In genomic region chrX:5746864-5747861, dm6 we compare ENCODE assay signal across 2 fruit fly cellular contexts.
TF ChIP-seq lines count a peak whose summit lies in the region.

IntS6 (minus strand) TSS chrX:5747254.
Rtel1 (plus strand) TSS chrX:5747747.

TF ChIP-seq in whole organism, embryonic, 481 proteins besides CTCF, POLR2A, EP300 and RAD21 (continued from another document and continues in another):
- TF ChIP-seq Ssrp (tag; optimal IDR thresholded peaks at IDR 0.05; lab: Kevin White, UChicago) (peak; percentile 86), ERR (GFP tag; optimal IDR thresholded peaks at IDR 0.05; lab: Kevin White, UChicago) (peak; percentile 80), so (GFP tag; IDR thresholded peaks at IDR 0.05; lab: Robert Waterston, UW) (peak; percentile 89; the same call in 2 of the 3 replicates), HLH3B (GFP tag; IDR thresholded peaks at IDR 0.05; lab: Robert Waterston, UW) (peak; percentile 81), CG4282 (GFP tag; optimal IDR thresholded peaks at IDR 0.05; lab: Kevin White, UChicago) (peak; percentile 69), az2 (GFP tag; optimal IDR thresholded peaks at IDR 0.05; lab: Kevin White, UChicago) (peak; percentile 87), eyg (GFP tag; optimal IDR thresholded peaks at IDR 0.05; lab: Kevin White, UChicago) (peak; percentile 77), CG7963 (GFP tag; IDR thresholded peaks at IDR 0.05; lab: Robert Waterston, UW; ENCODE audit: partially characterized antibody) (peak; percentile 41; the same call in 1 of the 3 replicates), dimm (GFP tag; IDR thresholded peaks at IDR 0.05; lab: Robert Waterston, UW) (peak; percentile 21; the same call in 1 of the 2 replicates), wdn (GFP tag; IDR thresholded peaks at IDR 0.05; lab: Robert Waterston, UW) (peak; percentile 84), CG10147 (GFP tag; optimal IDR thresholded peaks at IDR 0.05; lab: Kevin White, UChicago) (peak; percentile 87), CG12391 (tag; optimal IDR thresholded peaks at IDR 0.05; lab: Kevin White, UChicago) (peak; percentile 88), CG9876 (GFP tag; optimal IDR thresholded peaks at IDR 0.05; lab: Kevin White, UChicago) (peak; percentile 82), zfh1 (GFP tag; IDR thresholded peaks at IDR 0.05; lab: Robert Waterston, UW) (peak; percentile 82), cg (GFP tag; optimal IDR thresholded peaks at IDR 0.05; lab: Kevin White, UChicago) (peak; percentile 98), Dbx (GFP tag; IDR thresholded peaks at IDR 0.05; lab: Robert Waterston, UW) (peak; percentile 84), CG12071 (GFP tag; optimal IDR thresholded peaks at IDR 0.05; lab: Kevin White, UChicago) (peak; percentile 88), en (GFP tag; optimal IDR thresholded peaks at IDR 0.05; lab: Kevin White, UChicago) (peak; percentile 74), CG14441 (GFP tag; IDR thresholded peaks at IDR 0.05; lab: Robert Waterston, UW) (peak; percentile 89), caup (GFP tag; optimal IDR thresholded peaks at IDR 0.05; lab: Kevin White, UChicago; ENCODE audit: severe bottlenecking) (peak; percentile 88), CG32532 (GFP tag; IDR thresholded peaks at IDR 0.05; lab: Robert Waterston, UW) (peak; percentile 93), Hsf (GFP tag; optimal IDR thresholded peaks at IDR 0.05; lab: Kevin White, UChicago) (peak; percentile 93), CG10979 (tag; optimal IDR thresholded peaks at IDR 0.05; lab: Kevin White, UChicago) (peak; percentile 80), CG6654 (GFP tag; optimal IDR thresholded peaks at IDR 0.05; lab: Kevin White, UChicago) (peak; percentile 71), twi (tag; optimal IDR thresholded peaks at IDR 0.05; lab: Kevin White, UChicago) (peak; percentile 83), CG9797 (GFP tag; optimal IDR thresholded peaks at IDR 0.05; lab: Kevin White, UChicago) (peak; percentile 84), CG14710 (tag; optimal IDR thresholded peaks at IDR 0.05; lab: Kevin White, UChicago) (peak; percentile 85), Hr78 (GFP tag; optimal IDR thresholded peaks at IDR 0.05; lab: Kevin White, UChicago) (peak in 1 of 2 experiments; percentile 59), hkb (optimal IDR thresholded peaks at IDR 0.05; lab: Kevin White, UChicago) (no peak), hkb (GFP tag; IDR thresholded peaks at IDR 0.05; lab: Robert Waterston, UW) (peak; percentile 88), p53 (GFP tag; optimal IDR thresholded peaks at IDR 0.05; lab: Kevin White, UChicago) (peak; percentile 70), unpg (GFP tag; optimal IDR thresholded peaks at IDR 0.05; lab: Kevin White, UChicago) (peak; percentile 93), lilli (GFP tag; optimal IDR thresholded peaks at IDR 0.05; lab: Kevin White, UChicago) (peak; percentile 96), CG34224 (GFP tag; IDR thresholded peaks at IDR 0.05; lab: Robert Waterston, UW; ENCODE audit: partially characterized antibody) (no peak), hbn (GFP tag; IDR thresholded peaks at IDR 0.05; lab: Robert Waterston, UW; ENCODE audit: partially characterized antibody) (no peak), CG16779 (GFP tag; IDR thresholded peaks at IDR 0.05; lab: Robert Waterston, UW) (peak; percentile 81), CG7556 (GFP tag; optimal IDR thresholded peaks at IDR 0.05; lab: Kevin White, UChicago) (peak; percentile 86), Sox102F (GFP tag; optimal IDR thresholded peaks at IDR 0.05; lab: Kevin White, UChicago) (peak; percentile 84), CG7928 (GFP tag; optimal IDR thresholded peaks at IDR 0.05; lab: Kevin White, UChicago) (peak; percentile 35), knrl (GFP tag; IDR thresholded peaks at IDR 0.05; lab: Robert Waterston, UW; ENCODE audit: partially characterized antibody) (no peak; the same call in 2 of the 3 replicates), scrt (GFP tag; optimal IDR thresholded peaks at IDR 0.05; lab: Kevin White, UChicago) (peak; percentile 75), CG3847 (GFP tag; IDR thresholded peaks at IDR 0.05; lab: Robert Waterston, UW) (peak; percentile 89), Abd-B (GFP tag; optimal IDR thresholded peaks at IDR 0.05; lab: Kevin White, UChicago) (peak; percentile 91), dati (GFP tag; IDR thresholded peaks at IDR 0.05; lab: Robert Waterston, UW) (peak; percentile 77), CG10274 (GFP tag; optimal IDR thresholded peaks at IDR 0.05; lab: Kevin White, UChicago) (peak; percentile 70), gsb (GFP tag; IDR thresholded peaks at IDR 0.05; lab: Robert Waterston, UW) (peak; percentile 75), Ets97D (GFP tag; optimal IDR thresholded peaks at IDR 0.05; lab: Kevin White, UChicago) (peak; percentile 73), CG2116 (GFP tag; optimal IDR thresholded peaks at IDR 0.05; lab: Kevin White, UChicago) (peak; percentile 52), CG14965 (GFP tag; optimal IDR thresholded peaks at IDR 0.05; lab: Kevin White, UChicago; ENCODE audit: borderline replicate concordance) (peak; percentile 3), pnt (GFP tag; optimal IDR thresholded peaks at IDR 0.05; lab: Kevin White, UChicago) (peak; percentile 92), Neu2 (GFP tag; optimal IDR thresholded peaks at IDR 0.05; lab: Kevin White, UChicago; ENCODE audit: borderline replicate concordance) (no peak), Pdp1 (GFP tag; optimal IDR thresholded peaks at IDR 0.05; lab: Kevin White, UChicago) (peak; percentile 85 to 95), psq (GFP tag; optimal IDR thresholded peaks at IDR 0.05; lab: Kevin White, UChicago) (peak; percentile 54), trem (tag; optimal IDR thresholded peaks at IDR 0.05; lab: Kevin White, UChicago) (peak; percentile 62), CG10462 (GFP tag; optimal IDR thresholded peaks at IDR 0.05; lab: Kevin White, UChicago) (peak; percentile 67), CG8359 (GFP tag; optimal IDR thresholded peaks at IDR 0.05; lab: Kevin White, UChicago; ENCODE audit: borderline replicate concordance) (peak; percentile 70), CG3407 (GFP tag; optimal IDR thresholded peaks at IDR 0.05; lab: Kevin White, UChicago) (peak; percentile 69), ind (GFP tag; optimal IDR thresholded peaks at IDR 0.05; lab: Kevin White, UChicago) (peak; percentile 95), vfl (GFP tag; optimal IDR thresholded peaks at IDR 0.05; lab: Kevin White, UChicago) (peak; percentile 80), pum (GFP tag; optimal IDR thresholded peaks at IDR 0.05; lab: Kevin White, UChicago) (peak; percentile 93), CG4617 (GFP tag; optimal IDR thresholded peaks at IDR 0.05; lab: Kevin White, UChicago; ENCODE audit: borderline replicate concordance) (peak; percentile 74), Blimp-1 (GFP tag; optimal IDR thresholded peaks at IDR 0.05; lab: Kevin White, UChicago) (peak; percentile 77), Bdp1 (GFP tag; optimal IDR thresholded peaks at IDR 0.05; lab: Kevin White, UChicago) (peak; percentile 75)

TF ChIP-seq in whole organism, prepupa, 60 proteins besides CTCF, POLR2A, EP300 and RAD21 (continued from another document):
- TF ChIP-seq dsx (GFP tag; optimal IDR thresholded peaks at IDR 0.05; lab: Kevin White, UChicago; ENCODE audit: poor library complexity, severe bottlenecking) (peak; percentile 80), CG31627 (GFP tag; optimal IDR thresholded peaks at IDR 0.05; lab: Kevin White, UChicago) (peak; percentile 95), CG3919 (GFP tag; optimal IDR thresholded peaks at IDR 0.05; lab: Kevin White, UChicago) (peak; percentile 88), achi (GFP tag; optimal IDR thresholded peaks at IDR 0.05; lab: Kevin White, UChicago) (peak; percentile 89), Hr39 (GFP tag; optimal IDR thresholded peaks at IDR 0.05; lab: Kevin White, UChicago) (peak; percentile 97), Eip93F (GFP tag; optimal IDR thresholded peaks at IDR 0.05; lab: Kevin White, UChicago) (peak; percentile 61), vri (GFP tag; optimal IDR thresholded peaks at IDR 0.05; lab: Kevin White, UChicago) (peak; percentile 77), Smox (GFP tag; optimal IDR thresholded peaks at IDR 0.05; lab: Kevin White, UChicago) (peak; percentile 93), CG11902 (GFP tag; optimal IDR thresholded peaks at IDR 0.05; lab: Kevin White, UChicago) (peak; percentile 89)
TF ChIP-seq in whole organism, prepupa: peak in this region for 60.
